Worm (Caenorhabditis elegans) whole organism, L2 larva: ENCODE data around the gene C15H7.4.
A peak's percentile ranks its signal among the peaks of the same experiment; 100 is the strongest.

Experiments
- C34F6.9 ChIP-seq: fragments of 150-350 bp; optimal IDR thresholded peaks from 2 replicates; lab custom pipeline; 2014; ENCODE audit warnings: missing biosample characterization, missing genetic modification characterization
- ZK546.5 ChIP-seq: sonication (generic microtip); optimal IDR thresholded peaks from 2 replicates; lab custom pipeline; 2017; ENCODE audit warnings: missing biosample characterization, missing genetic modification characterization
- aly-2 ChIP-seq: fragments of 150-350 bp; optimal IDR thresholded peaks from 2 replicates; lab custom pipeline; 2014; ENCODE audit warnings: missing biosample characterization, missing genetic modification characterization
- blmp-1 ChIP-seq: sonication (generic microtip); optimal IDR thresholded peaks from 2 replicates; lab custom pipeline; 2017; ENCODE audit warnings: missing genetic modification characterization, mild to moderate bottlenecking, missing compliant biosample characterization, antibody characterized with exemption, moderate library complexity; ENCODE audit not compliant: insufficient read depth
- crh-2 ChIP-seq: sonication (generic microtip); optimal IDR thresholded peaks from 2 replicates; lab custom pipeline; 2017; ENCODE audit warnings: missing biosample characterization, missing genetic modification characterization
- dmd-4 ChIP-seq: sonication (generic microtip); optimal IDR thresholded peaks from 2 replicates; lab custom pipeline; 2017; ENCODE audit warnings: missing biosample characterization, missing genetic modification characterization
- elt-3 ChIP-seq: sonication (generic microtip); optimal IDR thresholded peaks from 2 replicates; lab custom pipeline; 2017; ENCODE audit warnings: missing biosample characterization, missing genetic modification characterization
- gmeb-1 ChIP-seq: fragments of 150-350 bp; optimal IDR thresholded peaks from 2 replicates; lab custom pipeline; 2014; ENCODE audit warnings: missing biosample characterization, missing genetic modification characterization
- lin-11 ChIP-seq: fragments of 150-350 bp; sonication (generic microtip); optimal IDR thresholded peaks from 2 replicates; lab custom pipeline; 2014; ENCODE audit warnings: missing biosample characterization, missing genetic modification characterization, inconsistent platforms, mixed read lengths
- mdl-1 ChIP-seq, 2 experiments: fragments of 150-350 bp in 1 of 2; sonication (generic microtip) in 1 of 2; optimal IDR thresholded peaks; 2 replicates each; lab custom pipeline; 2017; ENCODE audit warnings: missing biosample characterization in 2 of 2, missing genetic modification characterization in 2 of 2
- nhr-10 ChIP-seq: sonication (generic microtip); optimal IDR thresholded peaks from 2 replicates; lab custom pipeline; 2017; ENCODE audit warnings: missing biosample characterization, missing genetic modification characterization
- nhr-11 ChIP-seq: fragments of 150-350 bp; optimal IDR thresholded peaks from 2 replicates; lab custom pipeline; 2014; ENCODE audit warnings: missing biosample characterization, missing genetic modification characterization
- nhr-237 ChIP-seq: fragments of 150-350 bp; optimal IDR thresholded peaks from 2 replicates; lab custom pipeline; 2014; ENCODE audit warnings: missing biosample characterization, missing genetic modification characterization
- peb-1 ChIP-seq: fragments of 150-350 bp; optimal IDR thresholded peaks from 2 replicates; lab custom pipeline; 2014; ENCODE audit warnings: missing biosample characterization, missing genetic modification characterization
- sma-3 ChIP-seq: sonication (generic microtip); optimal IDR thresholded peaks from 2 replicates; lab custom pipeline; 2016; ENCODE audit warnings: missing genetic modification reagents, missing genetic modification characterization, missing compliant biosample characterization
- sma-9 ChIP-seq, 2 experiments: fragments of 150-350 bp in 1 of 2; sonication (generic microtip) in 1 of 2; optimal IDR thresholded peaks; 2 replicates each; lab custom pipeline; 2014 to 2016; ENCODE audit warnings: missing genetic modification characterization in 2 of 2, mild to moderate bottlenecking in 1 of 2, missing biosample characterization in 1 of 2, missing compliant biosample characterization in 1 of 2, missing genetic modification reagents in 1 of 2, moderate library complexity in 1 of 2
- snpc-4 ChIP-seq: fragments of 150-350 bp; optimal IDR thresholded peaks from 2 replicates; lab custom pipeline; 2014; ENCODE audit warnings: missing biosample characterization, missing genetic modification characterization
- unc-55 ChIP-seq: fragments of 150-350 bp; sonication (generic microtip); optimal IDR thresholded peaks from 3 replicates; lab custom pipeline; 2014; ENCODE audit warnings: missing biosample characterization, missing genetic modification reagents, missing genetic modification characterization

The C15H7.4 gene

DNA sequence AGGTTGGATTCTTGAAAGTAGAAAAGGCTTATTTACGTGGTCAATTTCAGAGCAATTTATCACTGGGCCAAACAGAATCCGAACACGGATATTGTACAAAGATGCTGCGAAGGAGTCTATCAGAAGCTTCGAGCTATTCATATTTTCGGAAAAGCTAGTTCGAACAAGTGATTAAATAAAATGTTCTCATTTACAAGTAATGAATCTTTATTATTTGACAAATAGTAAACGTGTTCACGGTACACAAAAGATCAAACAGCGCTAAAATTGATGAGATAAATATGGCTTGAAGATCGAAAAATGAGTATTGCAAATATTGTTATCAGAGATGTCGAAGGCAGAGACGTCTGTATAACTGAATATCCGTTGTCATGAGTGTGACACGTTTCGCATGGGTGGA lies 40.6 kb downstream of the C15H7.4 start:
- TF ChIP-seq aly-2 (tag; lab: Kevin White, UChicago), result no peak
- TF ChIP-seq dmd-4 (tag; lab: Kevin White, UChicago), result no peak
- TF ChIP-seq blmp-1 (tag; lab: Kevin White, UChicago), result no peak
- TF ChIP-seq snpc-4 (tag; lab: Kevin White, UChicago), result no peak

DNA sequence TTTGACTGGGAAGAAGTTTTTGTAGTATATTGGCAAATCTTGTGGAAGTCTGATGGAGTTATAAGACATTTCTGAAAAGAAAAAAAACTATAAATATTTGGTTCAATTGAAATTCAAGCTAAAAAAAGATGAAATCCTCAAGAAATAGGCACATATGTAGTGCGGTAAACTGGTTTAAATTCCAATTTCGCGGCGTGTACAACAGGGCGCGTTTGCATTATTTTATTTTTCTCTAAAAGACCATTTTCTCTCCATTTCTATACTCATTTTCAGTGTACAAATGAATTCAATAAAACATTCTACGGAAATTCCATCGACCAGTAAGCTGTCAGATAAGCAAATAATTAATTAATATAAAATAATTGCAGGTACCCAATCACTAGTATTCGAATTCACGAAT lies 41.5 kb downstream of the C15H7.4 start, which contains the start of the genes pri-1 and F58A4.6:
Gene pri-1 (minus strand): TSS at position 71 of the 400 bp plus-strand sequence.
Gene F58A4.6 (plus strand): TSS at position 272 of the 400 bp plus-strand sequence.
- peak; percentile 68 for TF ChIP-seq C34F6.9
- TF ChIP-seq gmeb-1 (tag; lab: Kevin White, UChicago), result peak; percentile 84
- TF ChIP-seq ZK546.5 (tag; lab: Kevin White, UChicago), result no peak

DNA sequence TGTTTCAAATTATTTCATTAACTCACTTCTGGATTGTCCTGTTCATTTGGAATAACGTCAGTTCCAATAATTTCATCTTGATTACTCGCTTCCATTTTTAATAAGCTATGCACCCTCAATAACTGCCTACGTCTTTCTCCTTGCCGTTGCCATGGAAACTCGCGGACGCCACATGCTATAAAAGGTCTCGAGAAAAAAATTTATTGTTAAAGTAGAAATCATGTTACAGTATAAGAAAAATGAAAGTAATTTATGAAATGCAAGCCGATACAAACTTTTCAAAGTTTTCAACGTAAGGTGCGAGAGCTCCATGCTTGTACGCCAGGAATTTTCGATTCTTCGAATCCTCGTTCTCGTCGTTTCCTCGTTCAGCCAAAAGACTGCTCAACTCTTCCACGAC lies 43.6 kb downstream of the C15H7.4 start, which contains the start of gene bbs-4:
Gene bbs-4 (minus strand): TSS at position 101 of the 400 bp plus-strand sequence.
- no peak for TF ChIP-seq sma-9 (GFP tag; optimal IDR thresholded peaks at IDR 0.05; lab: Kevin White, UChicago)
- TF ChIP-seq sma-9 (tag; optimal IDR thresholded peaks at IDR 0.05; lab: Kevin White, UChicago), result no peak
- no peak for TF ChIP-seq lin-11
- TF ChIP-seq unc-55 (GFP tag; lab: Kevin White, UChicago), result no peak
- no peak for TF ChIP-seq elt-3
- no peak for TF ChIP-seq crh-2
- no peak for TF ChIP-seq sma-3 (GFP tag; lab: Kevin White, UChicago)
- no peak for TF ChIP-seq nhr-237 (tag; lab: Kevin White, UChicago)

DNA sequence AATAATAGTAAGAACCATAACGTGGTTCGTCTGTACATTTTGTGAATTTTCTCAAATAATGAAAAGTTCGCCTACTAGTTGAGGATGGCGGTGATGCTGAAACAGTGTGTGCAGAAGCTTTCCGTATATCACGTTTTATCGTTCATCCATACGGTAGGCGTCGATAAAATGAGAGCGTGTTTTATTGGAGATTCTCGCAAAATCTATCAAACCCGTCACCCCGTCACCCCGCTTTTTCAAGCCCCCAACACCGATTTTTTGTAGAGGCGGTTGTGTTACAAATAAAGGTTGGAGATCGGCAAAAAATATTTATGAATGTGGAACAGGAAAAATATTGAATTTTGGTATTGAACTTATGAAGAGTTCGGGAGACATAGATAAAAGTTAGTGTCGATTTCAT lies 47.1 kb downstream of the C15H7.4 start, which contains the start of gene clec-161:
Gene clec-161 (minus strand): TSS at position 101 of the 400 bp plus-strand sequence.
- no peak for TF ChIP-seq peb-1 (tag; lab: Kevin White, UChicago)
- no peak for TF ChIP-seq mdl-1 (tag; optimal IDR thresholded peaks at IDR 0.05; lab: Kevin White, UChicago)
- no peak for TF ChIP-seq nhr-11
- TF ChIP-seq nhr-10 (tag; lab: Kevin White, UChicago), result no peak
